Fruit fly (Drosophila melanogaster) whole organism, embryonic: Measurements from ENCODE around the gene CG11382.

Experiments
- C15 ChIP-seq: fragments of 200-800 bp; sonication (Bioruptor generic); IDR thresholded peaks from 3 replicates; pipeline ENCODE4 v1.3.6; 2022; ENCODE audit warnings: missing biosample characterization, missing genetic modification characterization
- CG10147 ChIP-seq: fragments of 200-800 bp; sonication (Bioruptor generic); optimal IDR thresholded peaks from 2 replicates; lab custom pipeline; 2019; ENCODE audit warnings: missing biosample characterization, mild to moderate bottlenecking, missing genetic modification characterization, moderate library complexity
- CG10565 ChIP-seq: fragments of 200-800 bp; sonication (Bioruptor generic); optimal IDR thresholded peaks from 3 replicates; lab custom pipeline; 2016; ENCODE audit warnings: missing biosample characterization, mild to moderate bottlenecking, missing genetic modification characterization
- CG11247 ChIP-seq: fragments of 200-800 bp; sonication (Bioruptor generic); IDR thresholded peaks from 2 replicates; pipeline ENCODE4 v1.3.6; 2022; ENCODE audit warnings: missing biosample characterization, missing genetic modification characterization
- CG12236 ChIP-seq: fragments of 200-800 bp; sonication (Bioruptor generic); optimal IDR thresholded peaks from 2 replicates; lab custom pipeline; 2016; ENCODE audit warnings: missing biosample characterization, missing genetic modification characterization
- CG13123 ChIP-seq: fragments of 200-800 bp; sonication (Bioruptor generic); optimal IDR thresholded peaks from 2 replicates; lab custom pipeline; 2016; ENCODE audit warnings: missing biosample characterization, missing genetic modification characterization
- CG15073 ChIP-seq: fragments of 200-800 bp; sonication (Bioruptor generic); optimal IDR thresholded peaks from 2 replicates; lab custom pipeline; 2016; ENCODE audit warnings: missing biosample characterization, missing genetic modification characterization
- CG15514 ChIP-seq: fragments of 200-800 bp; sonication (Bioruptor generic); optimal IDR thresholded peaks from 3 replicates; lab custom pipeline; 2017; ENCODE audit warnings: missing biosample characterization, missing genetic modification characterization, mild to moderate bottlenecking, moderate library complexity, missing genetic modification reagents
- CG15696 ChIP-seq: fragments of 200-800 bp; sonication (Bioruptor generic); optimal IDR thresholded peaks from 2 replicates; lab custom pipeline; 2019; ENCODE audit warnings: missing biosample characterization, mild to moderate bottlenecking, missing genetic modification characterization, moderate library complexity
- CG1602 ChIP-seq: fragments of 200-800 bp; sonication (Bioruptor generic); optimal IDR thresholded peaks from 3 replicates; lab custom pipeline; 2016; ENCODE audit warnings: missing biosample characterization, missing genetic modification characterization
- CG16779 ChIP-seq: fragments of 200-800 bp; sonication (Bioruptor generic); IDR thresholded peaks from 2 replicates; pipeline ENCODE4 v1.3.6; 2022; ENCODE audit warnings: missing biosample characterization, missing genetic modification characterization
- CG17912 ChIP-seq: fragments of 200-800 bp; sonication (Bioruptor generic); optimal IDR thresholded peaks from 2 replicates; lab custom pipeline; 2018; ENCODE audit warnings: missing biosample characterization, mild to moderate bottlenecking, missing genetic modification characterization
- CG18599 ChIP-seq: fragments of 200-800 bp; sonication (Bioruptor generic); optimal IDR thresholded peaks from 3 replicates; lab custom pipeline; 2017; ENCODE audit warnings: missing biosample characterization, missing genetic modification characterization, mild to moderate bottlenecking, moderate library complexity, missing genetic modification reagents
- CG2116 ChIP-seq: fragments of 200-800 bp; sonication (Bioruptor generic); optimal IDR thresholded peaks from 3 replicates; lab custom pipeline; 2018; ENCODE audit warnings: missing biosample characterization, mild to moderate bottlenecking, missing genetic modification characterization
- CG30431 ChIP-seq: fragments of 200-800 bp; sonication (Bioruptor generic); optimal IDR thresholded peaks from 2 replicates; lab custom pipeline; 2017; ENCODE audit warnings: missing biosample characterization, missing genetic modification characterization
- CG3726 ChIP-seq: fragments of 200-800 bp; sonication (Bioruptor generic); IDR thresholded peaks from 3 replicates; pipeline ENCODE4, ENCODE4 v1.3.6; 2022; ENCODE audit warnings: missing biosample characterization, missing genetic modification characterization
- CG3995 ChIP-seq: fragments of 200-800 bp; sonication (Bioruptor generic); optimal IDR thresholded peaks from 3 replicates; lab custom pipeline; 2016; ENCODE audit warnings: missing biosample characterization, missing genetic modification characterization
- CG4854 ChIP-seq: fragments of 200-800 bp; sonication (Bioruptor generic); optimal IDR thresholded peaks from 2 replicates; lab custom pipeline; 2016; ENCODE audit warnings: missing biosample characterization, missing genetic modification characterization, inconsistent platforms
- CG6254 ChIP-seq: fragments of 200-800 bp; sonication (Bioruptor generic); optimal IDR thresholded peaks from 3 replicates; lab custom pipeline; 2017; ENCODE audit warnings: mild to moderate bottlenecking, missing biosample characterization, missing genetic modification reagents, missing genetic modification characterization
- CG8478 ChIP-seq: fragments of >200 bp; optimal IDR thresholded peaks from 2 replicates; lab custom pipeline; 2018
- CkIIα-i1 ChIP-seq: fragments of 200-800 bp; sonication (Bioruptor generic); IDR thresholded peaks from 2 replicates; pipeline ENCODE4 v1.3.6; 2022; ENCODE audit warnings: missing biosample characterization, missing genetic modification characterization
- CoRest ChIP-seq: fragments of 200-800 bp; sonication (Bioruptor generic); optimal IDR thresholded peaks from 3 replicates; lab custom pipeline; 2018; ENCODE audit warnings: missing biosample characterization, mild to moderate bottlenecking, missing genetic modification characterization, moderate library complexity
- Dip2 ChIP-seq: fragments of 200-800 bp; sonication (Bioruptor generic); IDR thresholded peaks from 2 replicates; pipeline ENCODE4 v1.3.6; 2022; ENCODE audit warnings: missing biosample characterization, missing genetic modification characterization
- Dip3 ChIP-seq: fragments of 200-800 bp; sonication (Bioruptor generic); optimal IDR thresholded peaks from 3 replicates; lab custom pipeline; 2016; ENCODE audit warnings: missing biosample characterization, missing genetic modification characterization
- Dll ChIP-seq: fragments of 200-800 bp; sonication (Bioruptor generic); IDR thresholded peaks from 4 replicates; pipeline ENCODE4 v1.3.6; 2022; ENCODE audit warnings: missing biosample characterization, missing genetic modification characterization; ENCODE audit not compliant: partially characterized antibody
- HLH54F ChIP-seq: fragments of 200-800 bp; sonication (Bioruptor generic); optimal IDR thresholded peaks from 3 replicates; lab custom pipeline; 2016; ENCODE audit warnings: missing biosample characterization, missing genetic modification characterization
- Hr39 ChIP-seq: fragments of >200 bp; optimal IDR thresholded peaks from 2 replicates; lab custom pipeline; 2017
- Mrtf ChIP-seq: fragments of 200-800 bp; sonication (Bioruptor generic); IDR thresholded peaks from 3 replicates; pipeline ENCODE4 v1.3.6; 2022; ENCODE audit warnings: missing biosample characterization, missing genetic modification characterization
- Optix ChIP-seq: fragments of 200-800 bp; sonication (Bioruptor generic); IDR thresholded peaks from 3 replicates; pipeline ENCODE4 v1.3.6; 2022; ENCODE audit warnings: missing biosample characterization, missing genetic modification characterization
- Sox102F ChIP-seq: fragments of 200-800 bp; sonication (Bioruptor generic); optimal IDR thresholded peaks from 2 replicates; lab custom pipeline; 2018; ENCODE audit warnings: missing biosample characterization, mild to moderate bottlenecking, missing genetic modification characterization, moderate library complexity
- Tbp ChIP-seq: fragments of >200 bp; optimal IDR thresholded peaks from 2 replicates; lab custom pipeline; 2018; ENCODE audit warnings: missing biosample characterization, missing genetic modification characterization
- Vsx1 ChIP-seq: fragments of 200-800 bp; sonication (Bioruptor generic); optimal IDR thresholded peaks from 2 replicates; lab custom pipeline; 2017; ENCODE audit warnings: missing biosample characterization, mild to moderate bottlenecking, missing genetic modification characterization, missing genetic modification reagents
- Xrp1 ChIP-seq: fragments of 200-800 bp; sonication (Bioruptor generic); IDR thresholded peaks from 2 replicates; pipeline ENCODE4 v1.3.6; 2022; ENCODE audit warnings: missing biosample characterization, missing genetic modification characterization
- az2 ChIP-seq: fragments of 200-800 bp; sonication (Bioruptor generic); optimal IDR thresholded peaks from 3 replicates; lab custom pipeline; 2016; ENCODE audit warnings: missing biosample characterization, missing genetic modification characterization
- cg ChIP-seq: fragments of 200-800 bp; sonication (Bioruptor generic); optimal IDR thresholded peaks from 3 replicates; lab custom pipeline; 2019; ENCODE audit warnings: missing biosample characterization, mild to moderate bottlenecking, missing genetic modification characterization, moderate library complexity
- corto ChIP-seq: fragments of 200-800 bp; sonication (Bioruptor generic); optimal IDR thresholded peaks from 2 replicates; lab custom pipeline; 2016; ENCODE audit warnings: missing biosample characterization, mild to moderate bottlenecking, missing genetic modification characterization, moderate library complexity
- da ChIP-seq: fragments of 200-800 bp; sonication (Bioruptor generic); optimal IDR thresholded peaks from 2 replicates; lab custom pipeline; 2016; ENCODE audit warnings: missing biosample characterization, missing genetic modification characterization
- disco-r ChIP-seq: fragments of 200-800 bp; sonication (Bioruptor generic); optimal IDR thresholded peaks from 2 replicates; lab custom pipeline; 2016; ENCODE audit warnings: missing biosample characterization, missing genetic modification characterization
- fru ChIP-seq: fragments of >200 bp; optimal IDR thresholded peaks from 2 replicates; lab custom pipeline; 2017
- gt ChIP-seq: fragments of 200-800 bp; sonication (Bioruptor generic); IDR thresholded peaks from 2 replicates; pipeline ENCODE4 v1.3.6; 2022; ENCODE audit warnings: missing biosample characterization, missing genetic modification characterization
- her ChIP-seq: fragments of 200-800 bp; sonication (Bioruptor generic); optimal IDR thresholded peaks from 2 replicates; lab custom pipeline; 2016; ENCODE audit warnings: missing biosample characterization, missing genetic modification characterization
- hkb ChIP-seq, 2 experiments: fragments of 200-800 bp in 1 of 2; fragments of >200 bp in 1 of 2; sonication (Bioruptor generic) in 1 of 2; IDR thresholded peaks in 1 of 2; optimal IDR thresholded peaks in 1 of 2; 2 replicates each; pipeline versions ENCODE4 v1.3.6 to Lab custom; 2017 to 2022; ENCODE audit warnings: missing biosample characterization in 1 of 2, missing genetic modification characterization in 1 of 2
- inv ChIP-seq: fragments of 200-800 bp; sonication (Bioruptor generic); IDR thresholded peaks from 2 replicates; pipeline ENCODE4 v1.3.6; 2022; ENCODE audit warnings: missing biosample characterization, missing genetic modification characterization; ENCODE audit not compliant: partially characterized antibody
- lbe ChIP-seq: fragments of 200-800 bp; sonication (Bioruptor generic); optimal IDR thresholded peaks from 2 replicates; lab custom pipeline; 2016; ENCODE audit warnings: missing biosample characterization, mild to moderate bottlenecking, missing genetic modification characterization
- maf-S ChIP-seq: fragments of 200-800 bp; sonication (Bioruptor generic); optimal IDR thresholded peaks from 2 replicates; lab custom pipeline; 2016; ENCODE audit warnings: missing biosample characterization, missing genetic modification characterization
- nerfin-2 ChIP-seq: fragments of 200-800 bp; sonication (Bioruptor generic); IDR thresholded peaks from 2 replicates; pipeline ENCODE4 v1.3.6; 2022; ENCODE audit warnings: missing biosample characterization, missing genetic modification characterization; ENCODE audit not compliant: partially characterized antibody
- pan ChIP-seq, 4 experiments: fragments of >200 bp in 3 of 4; fragments of 200-800 bp in 1 of 4; sonication (Bioruptor generic) in 1 of 4; optimal IDR thresholded peaks in 3 of 4; IDR thresholded peaks in 1 of 4; 2 replicates each; pipeline versions ENCODE4 v1.3.6 to Lab custom; 2017 to 2022; ENCODE audit warnings: missing biosample characterization in 2 of 4, missing genetic modification characterization in 2 of 4, mixed read lengths in 1 of 4
- ranshi ChIP-seq: fragments of 200-800 bp; sonication (Bioruptor generic); IDR thresholded peaks from 2 replicates; pipeline ENCODE4 v1.3.6; 2022; ENCODE audit warnings: missing biosample characterization, missing genetic modification characterization
- sisA ChIP-seq: fragments of 200-800 bp; sonication (Bioruptor generic); IDR thresholded peaks from 2 replicates; pipeline ENCODE4 v1.3.6; 2022; ENCODE audit warnings: missing biosample characterization, missing genetic modification characterization
- stc ChIP-seq: fragments of 200-800 bp; sonication (Bioruptor generic); IDR thresholded peaks from 2 replicates; pipeline ENCODE4 v1.3.6; 2022; ENCODE audit warnings: missing biosample characterization, missing genetic modification characterization
- tna ChIP-seq: fragments of 200-800 bp; sonication (Bioruptor generic); IDR thresholded peaks from 2 replicates; pipeline ENCODE4 v1.3.6; 2022; ENCODE audit warnings: missing biosample characterization, missing genetic modification characterization; ENCODE audit not compliant: partially characterized antibody
- wek ChIP-seq: fragments of 200-800 bp; sonication (Bioruptor generic); optimal IDR thresholded peaks from 3 replicates; lab custom pipeline; 2018; ENCODE audit warnings: missing biosample characterization, mild to moderate bottlenecking, missing genetic modification characterization, moderate library complexity

CG11382 gene

dm6 chrX:1260327-1260726, 50.6 kb downstream of the CG11382 start (continued):
- TF ChIP-seq CG1602 (GFP tag; lab: Kevin White, UChicago) (no peak), stc (GFP tag; lab: Robert Waterston, UW) (no peak), da (GFP tag; lab: Kevin White, UChicago) (no peak), gt (GFP tag; lab: Robert Waterston, UW) (no peak), CG10565 (no peak), C15 (GFP tag; lab: Robert Waterston, UW) (no peak), wek (GFP tag; lab: Kevin White, UChicago) (no peak), her (GFP tag; lab: Kevin White, UChicago) (no peak), pan (optimal IDR thresholded peaks at IDR 0.05; lab: Kevin White, UChicago) (no peak), pan (GFP tag; optimal IDR thresholded peaks at IDR 0.05 in 1 of 2, IDR thresholded peaks at IDR 0.05 in 1 of 2) (peak in 1 of 2 experiments; percentile 21), CG3995 (GFP tag; lab: Kevin White, UChicago) (no peak), CG17912 (GFP tag; lab: Kevin White, UChicago) (no peak), fru (lab: Kevin White, UChicago) (no peak), maf-S (GFP tag; lab: Kevin White, UChicago) (no peak), CG4854 (GFP tag; lab: Kevin White, UChicago) (no peak), cg (GFP tag; lab: Kevin White, UChicago) (no peak), Mrtf (GFP tag; lab: Robert Waterston, UW) (peak; percentile 48; the same call in 1 of the 3 replicates), HLH54F (GFP tag; lab: Kevin White, UChicago) (no peak), ranshi (GFP tag; lab: Robert Waterston, UW) (no peak), nerfin-2 (GFP tag; lab: Robert Waterston, UW) (no peak), disco-r (GFP tag; lab: Kevin White, UChicago) (no peak), Dll (GFP tag; lab: Robert Waterston, UW) (no peak), Optix (GFP tag; lab: Robert Waterston, UW) (no peak), Dip2 (GFP tag; lab: Robert Waterston, UW) (no peak), CG6254 (GFP tag; lab: Kevin White, UChicago) (no peak), inv (no peak), CoRest (no peak), az2 (no peak), Sox102F (GFP tag; lab: Kevin White, UChicago) (peak; percentile 2), Dip3 (GFP tag; lab: Kevin White, UChicago) (no peak), CkIIα-i1 (no peak), Vsx1 (no peak), CG16779 (GFP tag; lab: Robert Waterston, UW) (no peak), sisA (no peak), CG15514 (no peak), CG12236 (GFP tag; lab: Kevin White, UChicago) (no peak), CG2116 (no peak), CG3726 (GFP tag; lab: Robert Waterston, UW) (no peak), CG8478 (lab: Kevin White, UChicago) (no peak), Tbp (GFP tag; lab: Kevin White, UChicago) (no peak), CG10147 (GFP tag; lab: Kevin White, UChicago) (no peak), CG30431 (GFP tag; lab: Kevin White, UChicago) (no peak), Xrp1 (GFP tag; lab: Robert Waterston, UW) (no peak), lbe (GFP tag; lab: Kevin White, UChicago) (no peak), CG13123 (GFP tag; lab: Kevin White, UChicago) (no peak), Hr39 (lab: Kevin White, UChicago) (no peak), hkb (optimal IDR thresholded peaks at IDR 0.05; lab: Kevin White, UChicago) (no peak), hkb (GFP tag; IDR thresholded peaks at IDR 0.05; lab: Robert Waterston, UW) (no peak), CG18599 (GFP tag; lab: Kevin White, UChicago) (peak; percentile 31), CG11247 (GFP tag; lab: Robert Waterston, UW) (no peak), CG15073 (GFP tag; lab: Kevin White, UChicago) (no peak), tna (GFP tag; lab: Robert Waterston, UW) (no peak), corto (no peak), CG15696 (tag; lab: Kevin White, UChicago) (no peak)
